Fruit fly (Drosophila melanogaster) Kc167 (cell line): ENCODE measurements around the gene RpS12.

Experiments used
- Myc ChIP-seq: fragments of >200 bp; optimal IDR thresholded peaks from 2 replicates; lab custom pipeline; 2017; ENCODE audit warnings: missing external identifiers
- Sin3A ChIP-seq: fragments of >200 bp; optimal IDR thresholded peaks from 2 replicates; lab custom pipeline; 2018; ENCODE audit warnings: missing external identifiers
- h ChIP-seq: fragments of >200 bp; optimal IDR thresholded peaks from 3 replicates; lab custom pipeline; 2018; ENCODE audit warnings: missing external identifiers
- insv ChIP-seq: fragments of >200 bp; optimal IDR thresholded peaks from 3 replicates; lab custom pipeline; 2018; ENCODE audit warnings: missing external identifiers
- psq ChIP-seq: fragments of >200 bp; optimal IDR thresholded peaks from 2 replicates; lab custom pipeline; 2017; ENCODE audit warnings: missing external identifiers
- ttk ChIP-seq: sonication (Bioruptor generic); optimal IDR thresholded peaks from 2 replicates; lab custom pipeline; 2017; ENCODE audit warnings: missing external identifiers

RpS12 gene

DNA sequence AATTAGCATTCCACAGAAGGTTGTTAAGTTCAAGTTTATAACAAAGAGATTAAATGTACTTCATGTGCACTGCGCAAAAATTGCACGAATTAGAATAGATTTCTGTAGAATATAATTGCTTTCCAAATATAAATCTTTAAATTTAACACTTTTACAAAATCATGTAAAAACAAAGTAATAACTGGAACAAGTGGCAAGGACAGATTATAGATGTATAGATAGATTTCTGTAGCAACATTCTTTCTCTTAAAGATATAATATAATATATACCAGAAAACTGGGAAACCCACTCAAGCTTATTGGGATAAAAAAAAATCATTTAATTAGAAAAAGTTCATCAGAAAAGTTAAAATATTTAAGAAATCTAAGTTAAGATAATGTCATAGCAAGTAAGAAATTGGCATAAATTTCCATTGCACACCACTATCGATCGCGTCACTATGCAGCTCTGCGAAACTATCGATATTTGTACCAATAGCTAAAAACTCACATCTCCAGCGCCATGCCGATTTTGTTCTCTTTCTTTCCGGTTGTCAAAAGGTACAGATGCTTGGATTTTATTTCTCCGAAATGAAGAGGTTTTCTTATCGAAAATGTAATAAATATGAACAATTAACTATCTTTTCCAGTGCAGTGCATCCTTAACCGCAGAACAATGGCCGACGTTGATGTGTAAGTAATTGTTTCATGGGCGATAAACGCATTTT, at the start of gene RpS12:
Gene RpS12, plus strand, starts transcription at position 499 of the 707 bp plus-strand sequence.
- TF ChIP-seq Sin3A (lab: Kevin White, UChicago): no peak
- no peak for TF ChIP-seq ttk (lab: Kevin White, UChicago)
- TF ChIP-seq psq: no peak
- TF ChIP-seq h (lab: Kevin White, UChicago): no peak
- no peak for TF ChIP-seq insv (lab: Kevin White, UChicago)
- TF ChIP-seq Myc (lab: Kevin White, UChicago): no peak

DNA sequence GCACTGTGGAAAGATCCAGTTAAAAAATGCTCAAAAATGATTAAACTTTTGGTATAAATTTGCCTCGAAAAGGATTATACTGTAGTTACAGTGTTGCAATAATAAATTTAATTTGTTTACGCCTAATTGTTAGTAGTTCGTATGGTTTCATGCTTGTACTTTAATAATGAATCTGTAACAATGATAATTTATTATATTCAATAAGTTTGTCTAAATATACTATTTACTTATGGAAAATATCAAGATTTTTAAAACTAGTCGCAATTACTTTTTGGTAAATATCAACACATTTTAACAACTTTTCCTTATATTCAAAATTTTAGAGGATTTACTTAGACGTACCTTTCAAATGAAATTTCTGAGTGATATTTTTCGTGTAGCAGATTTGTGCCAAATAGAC, 28.3 kb upstream of the RpS12 start, which contains the start of gene CG11262:
Gene CG11262, plus strand, starts transcription at position 301 of the 400 bp plus-strand sequence.
- no peak for TF ChIP-seq ttk (lab: Kevin White, UChicago)
- TF ChIP-seq Myc (lab: Kevin White, UChicago): no peak
- no peak for TF ChIP-seq insv (lab: Kevin White, UChicago)
- no peak for TF ChIP-seq h (lab: Kevin White, UChicago)
- no peak for TF ChIP-seq Sin3A (lab: Kevin White, UChicago)
- TF ChIP-seq psq: no peak

DNA sequence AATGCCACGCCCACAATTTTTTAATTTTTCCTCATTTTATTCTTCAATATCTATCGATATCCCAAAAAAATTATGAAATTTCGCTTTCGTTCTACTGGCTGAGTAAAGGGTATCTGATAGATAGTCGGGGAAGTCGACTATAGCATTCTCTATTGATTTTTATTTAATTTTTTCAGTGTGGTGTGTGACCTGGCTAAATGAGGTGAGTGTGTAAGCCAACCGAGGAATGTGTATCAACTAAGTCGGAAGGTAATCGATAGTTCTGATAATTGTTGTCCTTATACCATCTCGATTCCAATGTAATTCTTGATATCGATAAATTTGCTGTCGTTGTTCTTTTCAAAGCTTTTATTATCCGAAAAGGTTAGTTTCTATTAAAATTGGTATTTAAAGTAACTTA, 16.7 kb upstream of the RpS12 start, which contains the start of gene CG11263:
Gene CG11263, plus strand, starts transcription at position 328 of the 400 bp plus-strand sequence.
- TF ChIP-seq ttk (lab: Kevin White, UChicago) (no peak), Sin3A (lab: Kevin White, UChicago) (no peak), psq (no peak), insv (lab: Kevin White, UChicago) (no peak), h (lab: Kevin White, UChicago) (no peak), Myc (lab: Kevin White, UChicago) (no peak)

DNA sequence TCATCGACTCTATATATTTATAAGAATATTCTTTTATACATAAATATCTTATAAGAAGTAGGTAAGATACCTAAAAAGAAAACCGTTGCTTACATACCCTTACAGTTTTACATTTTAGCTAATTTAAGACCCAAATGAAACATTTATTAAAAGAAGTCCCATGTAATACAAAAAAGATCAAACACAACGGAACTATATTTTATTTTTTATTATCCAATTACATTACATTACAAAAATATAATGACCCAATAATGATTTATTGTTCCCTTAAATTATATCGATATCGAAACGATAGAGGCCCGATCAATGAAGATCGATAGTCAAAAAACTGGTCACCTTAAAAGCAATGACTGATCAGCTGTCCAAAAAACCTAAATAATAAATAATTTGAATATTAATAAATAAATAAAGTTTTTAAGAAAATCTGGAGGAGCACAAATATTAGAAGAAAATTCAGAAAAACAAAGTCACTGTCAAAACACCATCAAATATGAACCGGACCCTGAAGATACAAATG, 15.1 kb upstream of the RpS12 start:
- TF ChIP-seq Myc (lab: Kevin White, UChicago) (no peak), ttk (lab: Kevin White, UChicago) (no peak), h (lab: Kevin White, UChicago) (no peak), insv (lab: Kevin White, UChicago) (no peak), Sin3A (lab: Kevin White, UChicago) (no peak)

DNA sequence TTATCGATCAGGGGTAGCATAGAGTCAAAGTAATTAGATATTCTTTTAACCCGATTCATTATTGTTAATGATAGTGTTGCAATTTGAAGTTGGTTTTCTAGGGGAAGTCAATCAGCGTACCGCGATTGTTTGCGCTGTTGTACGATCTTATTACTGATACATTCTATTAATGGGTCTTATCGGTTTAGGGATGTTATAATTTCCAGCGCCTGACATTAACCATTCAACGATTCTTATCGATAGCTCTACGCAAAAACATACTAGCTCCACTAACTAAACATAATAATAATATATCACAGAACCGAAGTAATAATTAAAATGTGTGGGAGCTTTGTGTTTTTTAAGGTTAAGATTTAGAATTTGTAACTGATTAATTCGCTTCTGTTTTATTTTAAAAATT, 11.6 kb upstream of the RpS12 start, which contains the start of gene Cul6:
Gene Cul6, minus strand, starts transcription at position 175 of the 400 bp plus-strand sequence.
- TF ChIP-seq h (lab: Kevin White, UChicago): no peak
- TF ChIP-seq ttk (lab: Kevin White, UChicago): no peak
- TF ChIP-seq psq: no peak
- TF ChIP-seq Sin3A (lab: Kevin White, UChicago): no peak
- no peak for TF ChIP-seq Myc (lab: Kevin White, UChicago)
- TF ChIP-seq insv (lab: Kevin White, UChicago): no peak

DNA sequence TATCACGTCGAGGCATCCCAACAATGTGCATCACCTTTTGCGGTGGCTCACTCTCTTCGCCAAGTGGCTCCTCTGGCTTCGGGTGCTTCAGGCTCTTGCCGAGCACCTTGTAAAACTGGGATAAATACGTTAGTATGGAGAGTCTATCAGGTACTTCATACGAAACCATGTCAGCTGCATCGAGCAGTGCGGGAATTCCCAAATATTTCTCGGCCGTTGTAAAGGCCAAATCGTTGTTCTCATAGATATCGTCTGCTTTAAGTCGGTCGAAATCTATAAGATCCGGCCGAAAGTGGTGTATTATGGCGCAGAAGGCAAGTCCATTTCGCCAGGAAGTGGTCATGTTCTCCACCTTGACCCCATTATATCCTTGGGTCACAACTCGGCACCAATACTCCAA, 8.5 kb upstream of the RpS12 start:
- TF ChIP-seq insv (lab: Kevin White, UChicago) (no peak), ttk (lab: Kevin White, UChicago) (no peak), Myc (lab: Kevin White, UChicago) (no peak), Sin3A (lab: Kevin White, UChicago) (no peak), h (lab: Kevin White, UChicago) (no peak), psq (no peak)

DNA sequence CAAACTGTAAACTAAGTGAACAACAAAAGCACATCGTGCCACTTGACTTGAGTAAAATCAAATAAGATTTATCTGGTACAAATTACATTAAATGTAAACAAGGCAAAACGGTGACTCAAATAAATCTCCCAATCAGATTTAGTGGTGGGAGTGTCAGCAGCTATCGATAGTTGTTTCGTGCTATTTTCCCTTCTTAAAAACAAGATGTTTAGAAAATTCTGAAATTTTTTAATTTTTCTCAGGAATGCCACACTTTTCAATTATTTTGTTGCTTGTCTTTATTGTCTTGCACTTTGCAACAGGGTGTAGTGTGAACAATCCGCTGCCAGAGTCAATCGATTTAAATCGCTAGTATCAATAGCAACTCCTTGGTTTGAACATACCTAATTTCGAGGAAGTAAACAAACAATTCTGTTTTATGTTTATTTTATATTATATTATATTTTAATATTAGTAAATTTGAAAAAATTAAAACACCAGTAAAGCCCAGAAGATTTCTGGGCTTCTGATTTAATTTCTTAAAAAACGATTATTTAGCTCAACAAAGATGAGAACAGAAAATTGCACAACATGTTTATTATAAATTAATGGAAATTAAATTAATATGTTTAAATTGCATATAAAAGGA, 7.8 kb upstream of the RpS12 start, which contains the start of gene MICAL-like:
Gene MICAL-like, minus strand, starts transcription at position 138 of the 628 bp plus-strand sequence.
- no peak for TF ChIP-seq Myc (lab: Kevin White, UChicago)
- no peak for TF ChIP-seq insv (lab: Kevin White, UChicago)
- no peak for TF ChIP-seq h (lab: Kevin White, UChicago)

DNA sequence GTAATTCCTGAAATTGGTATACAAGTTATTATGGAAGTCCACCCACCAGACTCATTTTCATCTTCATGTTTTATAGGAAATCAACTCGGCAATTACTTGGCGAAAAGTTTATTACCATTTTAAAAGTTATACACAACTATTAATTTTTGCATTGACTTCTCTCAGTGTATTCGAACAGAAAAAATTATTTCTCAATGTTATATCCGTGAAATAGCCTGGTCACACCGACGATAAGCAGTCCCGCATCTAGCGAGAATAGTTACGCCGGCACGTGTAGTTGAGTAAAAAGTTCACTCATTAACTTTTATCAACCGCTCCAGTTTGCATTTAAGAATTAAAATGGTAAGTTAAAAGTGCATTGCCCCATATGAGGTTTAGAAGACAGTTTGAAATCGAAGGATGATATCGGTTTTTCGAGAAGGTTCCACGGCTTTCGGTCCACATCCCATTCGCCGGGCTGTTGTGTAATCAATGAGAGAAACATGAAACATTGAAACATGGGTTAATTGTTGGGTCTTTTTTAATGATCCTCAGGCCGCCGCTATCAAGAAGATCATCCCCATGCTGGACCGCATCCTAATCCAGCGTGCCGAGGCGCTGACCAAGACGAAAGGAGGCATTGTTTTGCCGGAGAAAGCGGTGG, 7.2 kb upstream of the RpS12 start, which contains the start of gene CG11267:
Gene CG11267, plus strand, starts transcription at position 228 of the 643 bp plus-strand sequence.
- TF ChIP-seq h (lab: Kevin White, UChicago) (no peak), ttk (lab: Kevin White, UChicago) (no peak), insv (lab: Kevin White, UChicago) (no peak)

DNA sequence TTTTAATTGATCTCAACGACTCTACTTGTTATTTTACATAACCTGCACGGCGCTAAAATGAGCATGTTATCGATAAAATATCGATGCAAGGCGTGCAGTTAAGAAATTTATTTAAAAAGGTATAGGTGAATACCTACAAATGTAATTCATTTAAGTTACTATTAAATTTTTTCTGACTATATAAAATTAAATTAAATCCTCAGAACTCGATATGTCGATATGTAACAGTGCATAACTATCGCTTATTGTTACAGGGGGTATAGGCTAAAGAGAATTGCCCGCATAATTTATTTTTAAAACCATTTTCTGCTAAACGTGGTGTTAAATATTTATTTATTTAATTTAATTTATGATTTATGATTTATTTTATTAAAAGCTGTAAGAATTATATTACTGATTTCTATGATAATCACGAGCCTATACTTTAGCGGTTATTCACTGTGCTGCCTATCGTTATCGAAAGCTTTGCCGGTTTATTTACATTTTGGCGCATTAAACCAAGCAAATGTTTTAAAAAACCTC, 5.3 kb upstream of the RpS12 start, which contains the start of the genes mRpL20 and Icmt:
Gene mRpL20, minus strand, starts transcription at position 65 of the 522 bp plus-strand sequence.
Gene Icmt, plus strand, starts transcription at position 464 of the 522 bp plus-strand sequence.
- TF ChIP-seq h (lab: Kevin White, UChicago) (no peak), psq (no peak), Myc (lab: Kevin White, UChicago) (no peak), ttk (lab: Kevin White, UChicago) (no peak), Sin3A (lab: Kevin White, UChicago) (no peak), insv (lab: Kevin White, UChicago) (no peak)

DNA sequence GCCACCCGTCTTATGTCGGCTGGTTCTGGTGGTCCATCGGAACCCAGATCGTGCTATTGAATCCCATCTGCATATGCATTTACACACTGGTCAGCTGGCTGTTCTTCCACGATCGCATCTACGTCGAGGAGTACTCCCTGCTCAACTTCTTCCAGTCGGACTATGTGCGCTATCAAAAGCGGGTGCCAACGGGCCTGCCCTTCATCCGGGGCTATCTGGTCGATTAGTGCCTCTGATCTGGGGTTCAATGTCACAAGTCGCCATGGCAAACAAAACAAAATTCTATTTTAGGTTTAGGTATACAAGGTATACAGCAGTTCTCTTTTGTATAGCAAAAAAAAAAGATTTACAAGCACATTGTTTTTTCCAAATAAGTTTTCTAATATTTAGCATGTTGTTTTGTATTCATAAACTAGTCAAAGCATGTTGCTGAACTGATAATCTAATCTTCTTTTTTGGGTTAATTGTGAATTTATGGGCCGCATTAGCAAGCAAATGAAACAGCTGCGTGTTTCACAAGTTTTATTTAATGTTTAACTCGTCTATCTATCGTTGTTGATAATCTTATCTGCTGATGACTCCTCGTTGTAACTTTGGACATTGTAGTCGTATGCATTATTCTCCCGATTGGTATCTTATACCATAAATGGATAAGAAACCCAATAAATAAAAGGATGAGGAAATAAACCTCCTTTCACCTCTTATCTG, 3.7 kb upstream of the RpS12 start:
- TF ChIP-seq h (lab: Kevin White, UChicago): no peak
- no peak for TF ChIP-seq Myc (lab: Kevin White, UChicago)
- TF ChIP-seq Sin3A (lab: Kevin White, UChicago): no peak
- TF ChIP-seq ttk (lab: Kevin White, UChicago): no peak
- no peak for TF ChIP-seq insv (lab: Kevin White, UChicago)
- TF ChIP-seq psq: no peak
